Worm (Caenorhabditis elegans): ENCODE results near the gene Y47D3B.3.
A peak's percentile ranks its signal among the peaks of the same experiment; 100 is the strongest.

Y47D3B.3 gene

ce11 chrIII:11390832-11391231 is 6.8 kb upstream of the Y47D3B.3 start:
- TF ChIP-seq ceh-39 (tag; optimal IDR thresholded peaks at IDR 0.05), result no peak
- TF ChIP-seq unc-62 (GFP tag; optimal IDR thresholded peaks at IDR 0.05), result no peak
- no peak for TF ChIP-seq elt-1 (tag; optimal IDR thresholded peaks at IDR 0.05; ENCODE audit: borderline replicate concordance, insufficient read depth)
- no peak for TF ChIP-seq unc-120 (tag; optimal IDR thresholded peaks at IDR 0.05; ENCODE audit: poor library complexity, severe bottlenecking)
- TF ChIP-seq nhr-237 (tag; optimal IDR thresholded peaks at IDR 0.05), result no peak
- no peak for TF ChIP-seq nhr-2 (tag; optimal IDR thresholded peaks at IDR 0.05)
- TF ChIP-seq nhr-28 (tag; optimal IDR thresholded peaks at IDR 0.05), result no peak
- peak; percentile 55 for TF ChIP-seq ces-1 (GFP tag; optimal IDR thresholded peaks at IDR 0.05)

- peak; percentile 65 for TF ChIP-seq ces-1 (GFP tag; optimal IDR thresholded peaks at IDR 0.05)
- no peak for TF ChIP-seq unc-39 (tag; optimal IDR thresholded peaks at IDR 0.05)
Measured at ce11 chrIII:11391601-11392520, 5.7 kb upstream of the Y47D3B.3 start.

- TF ChIP-seq pha-4 (tag; optimal IDR thresholded peaks at IDR 0.05), result no peak
- TF ChIP-seq snpc-4 (tag; optimal IDR thresholded peaks at IDR 0.05), result no peak
- no peak for TF ChIP-seq sem-2 (GFP tag; optimal IDR thresholded peaks at IDR 0.05)
- no peak for TF ChIP-seq nhr-2 (tag; optimal IDR thresholded peaks at IDR 0.05)
- no peak for TF ChIP-seq ceh-43 (GFP tag; optimal IDR thresholded peaks at IDR 0.05)
- no peak for TF ChIP-seq blmp-1 (tag; optimal IDR thresholded peaks at IDR 0.05)
- no peak for TF ChIP-seq lin-32 (GFP tag; optimal IDR thresholded peaks at IDR 0.05)
- TF ChIP-seq bed-3 (GFP tag; optimal IDR thresholded peaks at IDR 0.05), result no peak
- TF ChIP-seq mep-1 (tag; optimal IDR thresholded peaks at IDR 0.05), result no peak
- TF ChIP-seq flh-1 (GFP tag; optimal IDR thresholded peaks at IDR 0.05), result no peak
- TF ChIP-seq ham-2 (GFP tag; optimal IDR thresholded peaks at IDR 0.05), result no peak
- TF ChIP-seq nhr-237 (tag; optimal IDR thresholded peaks at IDR 0.05), result no peak
- TF ChIP-seq ces-1 (GFP tag; optimal IDR thresholded peaks at IDR 0.05), result no peak
- TF ChIP-seq tbx-8 (GFP tag; optimal IDR thresholded peaks at IDR 0.05), result no peak
- no peak for TF ChIP-seq mab-5 (tag; optimal IDR thresholded peaks at IDR 0.05)
Measured at ce11 chrIII:11392740-11393139, 4.9 kb upstream of the Y47D3B.3 start.

- TF ChIP-seq cnd-1 (tag; optimal IDR thresholded peaks at IDR 0.05) (no peak), nhr-237 (tag; optimal IDR thresholded peaks at IDR 0.05) (no peak), unc-120 (tag; optimal IDR thresholded peaks at IDR 0.05; ENCODE audit: poor library complexity, severe bottlenecking) (no peak), flh-1 (GFP tag; optimal IDR thresholded peaks at IDR 0.05) (no peak), zip-8 (tag; optimal IDR thresholded peaks at IDR 0.05) (no peak), tbx-8 (GFP tag; optimal IDR thresholded peaks at IDR 0.05) (no peak), lin-13 (tag; optimal IDR thresholded peaks at IDR 0.05) (no peak), drap-1 (GFP tag; optimal IDR thresholded peaks at IDR 0.05) (no peak), ceh-39 (tag; optimal IDR thresholded peaks at IDR 0.05) (no peak), ham-2 (GFP tag; optimal IDR thresholded peaks at IDR 0.05) (no peak), lin-32 (GFP tag; optimal IDR thresholded peaks at IDR 0.05) (no peak), hlh-1 (tag; optimal IDR thresholded peaks at IDR 0.05) (no peak), sptf-1 (tag; optimal IDR thresholded peaks at IDR 0.05) (no peak), elt-3 (tag; optimal IDR thresholded peaks at IDR 0.05) (no peak), blmp-1 (tag; optimal IDR thresholded peaks at IDR 0.05) (no peak), pha-4 (tag; optimal IDR thresholded peaks at IDR 0.05) (no peak)
Measured at ce11 chrIII:11393162-11393561, 4.4 kb upstream of the Y47D3B.3 start, which contains the start of gene nlp-21. TSS of gene nlp-21 (minus strand) at chrIII:11393262.

- TF ChIP-seq ces-1 (GFP tag; optimal IDR thresholded peaks at IDR 0.05), result no peak
- no peak for TF ChIP-seq zip-8 (tag; optimal IDR thresholded peaks at IDR 0.05)
- TF ChIP-seq ztf-11 (tag; optimal IDR thresholded peaks at IDR 0.05), result no peak
- no peak for TF ChIP-seq mep-1 (tag; optimal IDR thresholded peaks at IDR 0.05)
- no peak for TF ChIP-seq ceh-43 (GFP tag; optimal IDR thresholded peaks at IDR 0.05)
- TF ChIP-seq drap-1 (GFP tag; optimal IDR thresholded peaks at IDR 0.05), result no peak
- TF ChIP-seq unc-62 (GFP tag; optimal IDR thresholded peaks at IDR 0.05), result no peak
- no peak for TF ChIP-seq lin-32 (GFP tag; optimal IDR thresholded peaks at IDR 0.05)
- no peak for TF ChIP-seq snpc-4 (tag; optimal IDR thresholded peaks at IDR 0.05)
- no peak for TF ChIP-seq mab-5 (tag; optimal IDR thresholded peaks at IDR 0.05)
- TF ChIP-seq elt-1 (tag; optimal IDR thresholded peaks at IDR 0.05; ENCODE audit: borderline replicate concordance, insufficient read depth), result no peak
- TF ChIP-seq lin-13 (tag; optimal IDR thresholded peaks at IDR 0.05), result no peak
- TF ChIP-seq ham-2 (GFP tag; optimal IDR thresholded peaks at IDR 0.05), result no peak
Measured at ce11 chrIII:11402717-11403116, 5.1 kb downstream of the Y47D3B.3 start, which contains the start of gene Y47D3B.12. TSS of gene Y47D3B.12 (plus strand) at chrIII:11403017.
